Worm (Caenorhabditis elegans) whole organism, L2 larva: ENCODE data around the gene F40F8.11.

Experiments used
- ceh-16 ChIP-seq: fragments of 150-350 bp; optimal IDR thresholded peaks from 2 replicates; lab custom pipeline; 2014; ENCODE audit warnings: missing biosample characterization, missing genetic modification characterization
- egl-27 ChIP-seq: sonication (generic microtip); optimal IDR thresholded peaks from 3 replicates; lab custom pipeline; 2017; ENCODE audit warnings: missing biosample characterization, missing genetic modification reagents, missing genetic modification characterization
- lin-11 ChIP-seq: fragments of 150-350 bp; sonication (generic microtip); optimal IDR thresholded peaks from 2 replicates; lab custom pipeline; 2014; ENCODE audit warnings: missing biosample characterization, missing genetic modification characterization, inconsistent platforms, mixed read lengths
- lin-39 ChIP-seq: fragments of 150-350 bp; optimal IDR thresholded peaks from 2 replicates; lab custom pipeline; 2014; ENCODE audit warnings: missing biosample characterization, missing genetic modification reagents, missing genetic modification characterization
- sma-3 ChIP-seq: sonication (generic microtip); optimal IDR thresholded peaks from 2 replicates; lab custom pipeline; 2016; ENCODE audit warnings: missing genetic modification reagents, missing genetic modification characterization, missing compliant biosample characterization
- snpc-4 ChIP-seq: fragments of 150-350 bp; optimal IDR thresholded peaks from 2 replicates; lab custom pipeline; 2014; ENCODE audit warnings: missing biosample characterization, missing genetic modification characterization
- unc-62 ChIP-seq: fragments of 150-350 bp; optimal IDR thresholded peaks from 2 replicates; lab custom pipeline; 2014; ENCODE audit warnings: missing biosample characterization, missing genetic modification reagents, missing genetic modification characterization

DNA sequence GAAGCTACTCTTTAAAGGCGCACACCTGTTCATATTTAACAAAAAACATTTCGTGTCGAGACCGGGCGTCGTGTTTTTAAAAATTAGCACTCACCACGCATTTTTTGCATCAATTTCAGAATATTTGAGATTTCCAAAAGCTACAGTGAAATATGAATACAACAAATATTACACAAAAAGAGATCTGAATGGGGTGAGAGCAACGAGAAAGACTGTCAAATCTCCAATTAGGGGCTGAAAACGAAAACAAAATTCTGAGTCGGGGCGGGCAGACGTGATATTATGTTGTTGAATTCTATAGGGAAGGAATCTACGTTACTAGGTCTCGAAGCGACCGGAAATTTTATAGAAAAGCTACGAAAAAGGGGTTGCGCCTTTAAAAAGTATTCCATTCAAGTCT is 28.7 kb downstream of the F40F8.11 start, which contains the start of gene C09H10.5:
- TF ChIP-seq egl-27 (tag; lab: Kevin White, UChicago): no peak
- no peak for TF ChIP-seq lin-11 (tag; lab: Kevin White, UChicago)
- no peak for TF ChIP-seq sma-3 (GFP tag; lab: Kevin White, UChicago)
- no peak for TF ChIP-seq unc-62 (GFP tag; lab: Kevin White, UChicago)
- TF ChIP-seq ceh-16: no peak
- TF ChIP-seq snpc-4 (tag; lab: Kevin White, UChicago): no peak
- TF ChIP-seq lin-39 (tag; lab: Kevin White, UChicago): no peak
